Worm (Caenorhabditis elegans) whole organism, young adult: ENCODE results near the gene T25B9.9.

ENCODE experiments used
- B0336.3 ChIP-seq: fragments of 200-800 bp; sonication (Bioruptor generic); IDR thresholded peaks from 2 replicates; pipeline ENCODE4 v1.3.6; 2022; ENCODE audit warnings: missing genetic modification characterization, missing compliant biosample characterization
- D2030.7 ChIP-seq: fragments of 200-800 bp; sonication (Bioruptor generic); IDR thresholded peaks from 2 replicates; pipeline ENCODE4 v1.3.6; 2022; ENCODE audit warnings: missing genetic modification reagents, missing genetic modification characterization, missing compliant biosample characterization
- F22D6.2 ChIP-seq: sonication (generic microtip); optimal IDR thresholded peaks from 2 replicates; lab custom pipeline; 2016; ENCODE audit warnings: mild to moderate bottlenecking, missing genetic modification characterization, missing compliant biosample characterization
- F37B4.10 ChIP-seq: fragments of 200-800 bp; sonication (Bioruptor generic); IDR thresholded peaks from 2 replicates; pipeline ENCODE4 v1.3.6; 2022; ENCODE audit warnings: missing genetic modification characterization, missing compliant biosample characterization
- F57C9.4 ChIP-seq: sonication (generic microtip); optimal IDR thresholded peaks from 2 replicates; lab custom pipeline; 2017; ENCODE audit warnings: mild to moderate bottlenecking, missing genetic modification characterization, missing compliant biosample characterization
- K12H6.12 ChIP-seq: fragments of 200-800 bp; sonication (Bioruptor generic); optimal IDR thresholded peaks from 2 replicates; lab custom pipeline; 2018; ENCODE audit warnings: mild to moderate bottlenecking, missing genetic modification characterization, missing compliant biosample characterization
- Y53G8AR.9 ChIP-seq: fragments of 200-800 bp; sonication (Bioruptor generic); conservative IDR thresholded peaks from 2 replicates; pipeline ENCODE4 v1.3.6; 2022; ENCODE audit warnings: missing genetic modification reagents, missing genetic modification characterization, missing compliant biosample characterization
- Y67H2A.10 ChIP-seq: fragments of 200-800 bp; sonication (Bioruptor generic); conservative IDR thresholded peaks from 2 replicates; pipeline ENCODE4 v1.3.6; 2022; ENCODE audit warnings: missing genetic modification reagents, missing genetic modification characterization, missing compliant biosample characterization
- Y79H2A.3 ChIP-seq: fragments of 200-800 bp; sonication (Bioruptor generic); conservative IDR thresholded peaks from 2 replicates; pipeline ENCODE4 v1.3.6; 2022; ENCODE audit warnings: missing genetic modification reagents, missing genetic modification characterization, missing compliant biosample characterization
- atf-7 ChIP-seq: sonication (generic microtip); optimal IDR thresholded peaks from 2 replicates; lab custom pipeline; 2017; ENCODE audit warnings: mild to moderate bottlenecking, missing genetic modification characterization, missing compliant biosample characterization
- athp-1 ChIP-seq: sonication (generic microtip); optimal IDR thresholded peaks from 2 replicates; lab custom pipeline; 2017; ENCODE audit warnings: mild to moderate bottlenecking, missing genetic modification characterization, missing compliant biosample characterization
- attf-5 ChIP-seq: fragments of 200-800 bp; sonication (Bioruptor generic); optimal IDR thresholded peaks from 2 replicates; lab custom pipeline; 2018; ENCODE audit warnings: mild to moderate bottlenecking, missing genetic modification characterization, missing compliant biosample characterization
- bed-1 ChIP-seq: fragments of 200-800 bp; sonication (Bioruptor generic); IDR thresholded peaks from 2 replicates; pipeline ENCODE4 v1.3.6; 2022; ENCODE audit warnings: missing genetic modification reagents, missing genetic modification characterization, missing compliant biosample characterization
- cebp-1 ChIP-seq, 2 experiments: fragments of 200-800 bp in 1 of 2; sonication (Bioruptor generic) in 1 of 2; sonication (generic microtip) in 1 of 2; IDR thresholded peaks in 1 of 2; optimal IDR thresholded peaks in 1 of 2; 2 replicates each; pipeline versions ENCODE4 v1.3.6 to Lab custom; 2017 to 2022; ENCODE audit warnings: missing compliant biosample characterization in 2 of 2, missing genetic modification characterization in 2 of 2, mild to moderate bottlenecking in 1 of 2, missing genetic modification reagents in 1 of 2, moderate library complexity in 1 of 2
- ceh-40 ChIP-seq: fragments of 200-800 bp; sonication (Bioruptor generic); IDR thresholded peaks from 2 replicates; pipeline ENCODE4 v1.3.6; 2022; ENCODE audit warnings: missing genetic modification characterization, missing compliant biosample characterization
- ceh-79 ChIP-seq: sonication (generic microtip); optimal IDR thresholded peaks from 2 replicates; lab custom pipeline; 2017; ENCODE audit warnings: mild to moderate bottlenecking, missing genetic modification characterization, missing compliant biosample characterization
- ceh-91 ChIP-seq: fragments of 200-800 bp; sonication (Bioruptor generic); IDR thresholded peaks from 2 replicates; pipeline ENCODE4 v1.3.6; 2022; ENCODE audit warnings: missing genetic modification reagents, missing genetic modification characterization, missing compliant biosample characterization
- chd-7 ChIP-seq: sonication (generic microtip); optimal IDR thresholded peaks from 2 replicates; lab custom pipeline; 2016; ENCODE audit warnings: mild to moderate bottlenecking, missing genetic modification characterization, moderate library complexity, missing compliant biosample characterization
- dox-1 ChIP-seq: fragments of 200-800 bp; sonication (Bioruptor generic); IDR thresholded peaks from 2 replicates; pipeline ENCODE4 v1.3.6; 2022; ENCODE audit warnings: missing genetic modification reagents, missing genetic modification characterization, missing compliant biosample characterization
- dpff-1 ChIP-seq: sonication (generic microtip); optimal IDR thresholded peaks from 2 replicates; lab custom pipeline; 2017; ENCODE audit warnings: mild to moderate bottlenecking, missing genetic modification characterization, missing compliant biosample characterization
- egl-44 ChIP-seq: fragments of 200-800 bp; sonication (Bioruptor generic); IDR thresholded peaks from 2 replicates; pipeline ENCODE4 v1.3.6; 2022; ENCODE audit warnings: missing genetic modification reagents, missing genetic modification characterization, missing compliant biosample characterization
- egrh-3 ChIP-seq: fragments of 200-800 bp; sonication (Bioruptor generic); IDR thresholded peaks from 2 replicates; pipeline ENCODE4 v1.3.6; 2022; ENCODE audit warnings: missing genetic modification reagents, missing genetic modification characterization, missing compliant biosample characterization
- ekl-4 ChIP-seq: fragments of 200-800 bp; sonication (Bioruptor generic); IDR thresholded peaks from 2 replicates; pipeline ENCODE4 v1.3.6; 2022; ENCODE audit warnings: missing genetic modification reagents, missing genetic modification characterization, missing compliant biosample characterization
- fkh-3 ChIP-seq: sonication (generic microtip); optimal IDR thresholded peaks from 2 replicates; lab custom pipeline; 2016; ENCODE audit warnings: mild to moderate bottlenecking, missing genetic modification characterization, missing compliant biosample characterization
- hmg-1.2 ChIP-seq: fragments of 200-800 bp; sonication (Bioruptor generic); IDR thresholded peaks from 2 replicates; pipeline ENCODE4 v1.3.6; 2022; ENCODE audit warnings: missing genetic modification reagents, missing genetic modification characterization, missing compliant biosample characterization
- hrde-1 ChIP-seq: sonication (generic microtip); optimal IDR thresholded peaks from 2 replicates; lab custom pipeline; 2016; ENCODE audit warnings: missing genetic modification characterization, mild to moderate bottlenecking, missing compliant biosample characterization, moderate library complexity, missing genotype, missing genetic modification reagents, borderline replicate concordance
- let-607 ChIP-seq, 2 experiments: fragments of 200-800 bp in 1 of 2; sonication (Bioruptor generic) in 1 of 2; sonication (generic microtip) in 1 of 2; optimal IDR thresholded peaks; 2 replicates each; lab custom pipeline; 2016 to 2018; ENCODE audit warnings: mild to moderate bottlenecking in 2 of 2, missing compliant biosample characterization in 2 of 2, missing genetic modification characterization in 2 of 2, moderate library complexity in 2 of 2, missing genotype in 1 of 2
- lin-26 ChIP-seq: fragments of 200-800 bp; sonication (Bioruptor generic); IDR thresholded peaks from 2 replicates; pipeline ENCODE4 v1.3.6; 2022; ENCODE audit warnings: missing genetic modification reagents, missing genetic modification characterization, missing compliant biosample characterization
- lin-35 ChIP-seq, 3 experiments: fragments of 150-350 bp in 2 of 3; sonication (generic microtip) in 1 of 3; optimal IDR thresholded peaks; 2 replicates each; lab custom pipeline; 2014 to 2018; ENCODE audit warnings: missing biosample characterization in 3 of 3, missing genetic modification characterization in 3 of 3, missing genetic modification reagents in 3 of 3
- madf-10 ChIP-seq: sonication (generic microtip); optimal IDR thresholded peaks from 2 replicates; lab custom pipeline; 2016; ENCODE audit warnings: mild to moderate bottlenecking, missing genetic modification characterization, missing compliant biosample characterization
- madf-3 ChIP-seq: fragments of 200-800 bp; sonication (Bioruptor generic); IDR thresholded peaks from 2 replicates; pipeline ENCODE4 v1.3.6; 2022; ENCODE audit warnings: missing genetic modification reagents, missing genetic modification characterization, missing compliant biosample characterization
- madf-8 ChIP-seq: fragments of 200-800 bp; sonication (Bioruptor generic); conservative IDR thresholded peaks from 2 replicates; pipeline ENCODE4 v1.3.6; 2022; ENCODE audit warnings: missing genetic modification reagents, missing genetic modification characterization, missing compliant biosample characterization
- mes-4 ChIP-seq: sonication (generic microtip); optimal IDR thresholded peaks from 2 replicates; lab custom pipeline; 2016; ENCODE audit warnings: missing genotype, missing genetic modification characterization, missing compliant biosample characterization
- nfya-1 ChIP-seq: sonication (generic microtip); optimal IDR thresholded peaks from 2 replicates; lab custom pipeline; 2017; ENCODE audit warnings: antibody characterized with exemption, missing compliant biosample characterization, missing genetic modification characterization, borderline replicate concordance; ENCODE audit not compliant: insufficient read depth
- nfya-2 ChIP-seq: fragments of 200-800 bp; sonication (Bioruptor generic); IDR thresholded peaks from 2 replicates; pipeline ENCODE4 v1.3.6; 2022; ENCODE audit warnings: missing genetic modification reagents, missing genetic modification characterization, missing compliant biosample characterization
- nhr-80 ChIP-seq: sonication (generic microtip); optimal IDR thresholded peaks from 2 replicates; lab custom pipeline; 2016; ENCODE audit warnings: missing genetic modification characterization, missing compliant biosample characterization
- pbrm-1 ChIP-seq: fragments of 200-800 bp; sonication (Bioruptor generic); IDR thresholded peaks from 2 replicates; pipeline ENCODE4 v1.3.6; 2022; ENCODE audit warnings: missing genetic modification reagents, missing genetic modification characterization, missing compliant biosample characterization
- somi-1 ChIP-seq: fragments of 200-800 bp; sonication (Bioruptor generic); optimal IDR thresholded peaks from 2 replicates; lab custom pipeline; 2018; ENCODE audit warnings: mild to moderate bottlenecking, missing genetic modification characterization, missing compliant biosample characterization
- sptf-2 ChIP-seq: fragments of 200-800 bp; sonication (Bioruptor generic); optimal IDR thresholded peaks from 2 replicates; lab custom pipeline; 2018; ENCODE audit warnings: mild to moderate bottlenecking, missing genetic modification characterization, missing compliant biosample characterization
- tbx-9 ChIP-seq: sonication (generic microtip); optimal IDR thresholded peaks from 2 replicates; lab custom pipeline; 2016; ENCODE audit warnings: borderline replicate concordance, missing genetic modification characterization, inconsistent platforms, missing compliant biosample characterization
- unc-130 ChIP-seq: sonication (generic microtip); optimal IDR thresholded peaks from 2 replicates; lab custom pipeline; 2016; ENCODE audit warnings: missing genetic modification reagents, missing genetic modification characterization, missing compliant biosample characterization
- zfh-2 ChIP-seq: fragments of 200-800 bp; sonication (Bioruptor generic); conservative IDR thresholded peaks from 2 replicates; pipeline ENCODE4 v1.3.6; 2022; ENCODE audit warnings: missing genetic modification reagents, missing genetic modification characterization, missing compliant biosample characterization
- ztf-25 ChIP-seq: fragments of 200-800 bp; sonication (Bioruptor generic); IDR thresholded peaks from 2 replicates; pipeline ENCODE4 v1.3.6; 2022; ENCODE audit warnings: missing genetic modification reagents, missing genetic modification characterization, missing compliant biosample characterization

The T25B9.9 gene

DNA sequence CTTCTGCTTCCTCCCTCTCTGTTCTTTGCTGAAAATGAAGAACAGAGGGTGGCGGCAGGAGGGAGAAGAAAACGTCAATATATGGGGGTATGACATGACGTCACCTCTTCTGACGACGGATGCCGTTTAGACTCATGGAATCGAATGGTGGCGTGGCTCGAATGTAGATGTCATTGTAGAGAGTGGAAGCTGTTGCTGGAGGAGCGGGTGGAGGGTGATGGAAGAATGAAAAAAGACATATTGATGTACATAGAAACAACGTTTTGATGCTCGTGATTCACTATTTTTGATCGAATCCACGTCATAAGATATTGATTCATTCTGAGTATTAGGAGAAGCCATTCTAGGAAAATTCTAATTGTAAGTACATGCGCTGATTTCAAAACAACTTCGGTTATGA lies 49.6 kb downstream of the T25B9.9 start:
- TF ChIP-seq K12H6.12 (tag; lab: Kevin White, UChicago) (peak; percentile 35), pbrm-1 (GFP tag; lab: Robert Waterston, UW) (0 out of 2 replicates have a peak, but pooled peaks have one; percentile 6), ekl-4 (no peak), lin-35 (GFP tag; optimal IDR thresholded peaks at IDR 0.05; lab: Kevin White, UChicago) (no peak), athp-1 (tag; lab: Kevin White, UChicago) (no peak), madf-8 (GFP tag; lab: Robert Waterston, UW) (no peak), atf-7 (tag; lab: Kevin White, UChicago) (peak; percentile 36), chd-7 (tag; lab: Kevin White, UChicago) (peak; percentile 17), Y79H2A.3 (no peak), zfh-2 (GFP tag; lab: Robert Waterston, UW) (peak; percentile 75)
- TF ChIP-seq, all 124 proteins: peak for 5

ce11 chrIV:10820114-10820513 lies 50.7 kb downstream of the T25B9.9 start:
- TF ChIP-seq let-607 (tag; optimal IDR thresholded peaks at IDR 0.05; lab: Kevin White, UChicago) (peak in 1 of 2 experiments; percentile 41), ceh-40 (GFP tag; lab: Robert Waterston, UW) (no peak), cebp-1 (GFP tag; IDR thresholded peaks at IDR 0.05; lab: Robert Waterston, UW) (no peak), cebp-1 (tag; optimal IDR thresholded peaks at IDR 0.05; lab: Kevin White, UChicago) (peak; percentile 21), atf-7 (tag; lab: Kevin White, UChicago) (peak; percentile 33), attf-5 (peak; percentile 49), hrde-1 (no peak), hmg-1.2 (GFP tag; lab: Robert Waterston, UW) (0 out of 2 replicates have a peak, but pooled peaks have one; percentile 10), nhr-80 (peak; percentile 87), dox-1 (GFP tag; lab: Robert Waterston, UW) (peak; percentile 37; the same call in 1 of the 2 replicates), egrh-3 (no peak)

- TF ChIP-seq Y53G8AR.9 (GFP tag; lab: Robert Waterston, UW), result no peak
- no peak for TF ChIP-seq B0336.3 (GFP tag; lab: Robert Waterston, UW)
- peak; percentile 32 for TF ChIP-seq fkh-3
- TF ChIP-seq bed-1, result no peak
- TF ChIP-seq F37B4.10 (GFP tag; lab: Robert Waterston, UW), result no peak
- TF ChIP-seq lin-26 (GFP tag; lab: Robert Waterston, UW), result peak; percentile 21; the same call in 1 of the 2 replicates
- TF ChIP-seq mes-4 (tag; lab: Kevin White, UChicago), result no peak
- no peak for TF ChIP-seq ceh-91 (GFP tag; lab: Robert Waterston, UW)
- TF ChIP-seq D2030.7, result no peak
- TF ChIP-seq madf-3 (GFP tag; lab: Robert Waterston, UW), result no peak
- TF ChIP-seq Y79H2A.3, result no peak
- TF ChIP-seq tbx-9 (tag; lab: Kevin White, UChicago), result no peak
- no peak for TF ChIP-seq dpff-1 (tag; lab: Kevin White, UChicago)
- TF ChIP-seq chd-7 (tag; lab: Kevin White, UChicago), result no peak
- no peak for TF ChIP-seq sptf-2 (GFP tag; lab: Kevin White, UChicago)
- TF ChIP-seq egrh-3, result no peak
- TF ChIP-seq unc-130, result no peak
- TF ChIP-seq cebp-1 (GFP tag; IDR thresholded peaks at IDR 0.05; lab: Robert Waterston, UW), result no peak
- no peak for TF ChIP-seq cebp-1 (tag; optimal IDR thresholded peaks at IDR 0.05; lab: Kevin White, UChicago)
- no peak for TF ChIP-seq nfya-1 (tag; lab: Kevin White, UChicago)
- no peak for TF ChIP-seq F57C9.4
- no peak for TF ChIP-seq madf-10 (tag; lab: Kevin White, UChicago)
- TF ChIP-seq F22D6.2 (tag; lab: Kevin White, UChicago), result no peak
- no peak for TF ChIP-seq ztf-25
- TF ChIP-seq somi-1 (GFP tag; lab: Kevin White, UChicago), result no peak
- no peak for TF ChIP-seq ceh-79 (tag; lab: Kevin White, UChicago)
- TF ChIP-seq nfya-2 (GFP tag; lab: Robert Waterston, UW), result no peak
- TF ChIP-seq Y67H2A.10 (GFP tag; lab: Robert Waterston, UW), result no peak
- no peak for TF ChIP-seq egl-44 (GFP tag; lab: Robert Waterston, UW)
These were observed 51.6 kb downstream of the T25B9.9 start for ce11 chrIV:10820837-10821671.
